Worm (Caenorhabditis elegans): ENCODE measurements around the gene C15B12.3.

- TF ChIP-seq unc-130 (GFP tag; optimal IDR thresholded peaks at IDR 0.05): no peak
- no peak for TF ChIP-seq daf-8 (GFP tag; IDR thresholded peaks at IDR 0.05)
- no peak for TF ChIP-seq zag-1 (tag; optimal IDR thresholded peaks at IDR 0.05)
- no peak for TF ChIP-seq daf-12 (tag; optimal IDR thresholded peaks at IDR 0.05)
- TF ChIP-seq unc-62 (GFP tag; optimal IDR thresholded peaks at IDR 0.05 in 1 of 2): no peak
- no peak for TF ChIP-seq unc-62 (tag; optimal IDR thresholded peaks at IDR 0.05)
- TF ChIP-seq sdz-12 (GFP tag; optimal IDR thresholded peaks at IDR 0.05): no peak
- TF ChIP-seq T26A8.4 (GFP tag; IDR thresholded peaks at IDR 0.05): no peak
- no peak for TF ChIP-seq spr-1 (tag; optimal IDR thresholded peaks at IDR 0.05)
- TF ChIP-seq ama-1 (optimal IDR thresholded peaks at IDR 0.05): no peak
- no peak for TF ChIP-seq lin-29 (GFP tag; IDR thresholded peaks at IDR 0.05)
- TF ChIP-seq egl-27 (tag; optimal IDR thresholded peaks at IDR 0.05): no peak
- no peak for TF ChIP-seq pha-4 (GFP tag; IDR thresholded peaks at IDR 0.05)
- no peak for TF ChIP-seq pha-4 (tag; optimal IDR thresholded peaks at IDR 0.05)
- TF ChIP-seq aly-2 (tag; optimal IDR thresholded peaks at IDR 0.05): no peak
Observed at ce11 chrX:6505008-6505407, 37.6 kb upstream of the C15B12.3 start, which contains the start of gene cdf-1.

Measured in whole organism, L4 larva.